Worm (Caenorhabditis elegans): ENCODE measurements around the gene Y61A9LA.12.

DNA sequence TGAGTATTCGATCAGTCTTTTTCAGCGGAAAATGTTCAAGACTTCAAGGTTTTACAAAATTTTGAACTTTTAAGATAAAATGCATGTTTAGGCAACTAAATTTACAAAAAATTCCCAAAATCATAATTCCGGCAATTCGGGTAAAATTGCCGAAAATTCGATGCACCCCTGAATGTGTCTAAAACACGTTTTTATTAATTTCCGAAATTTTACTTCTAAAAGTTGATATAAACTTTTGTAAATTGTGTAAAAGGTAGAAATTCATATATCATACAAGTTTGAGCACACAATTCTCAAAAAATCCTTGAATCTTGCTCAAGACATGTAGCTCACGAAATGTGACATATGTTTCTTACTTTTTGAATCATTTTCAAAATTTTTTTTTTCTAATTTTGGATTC, 28.6 kb upstream of the Y61A9LA.12 start:
- TF ChIP-seq irx-1 (tag; optimal IDR thresholded peaks at IDR 0.05) (no peak), lin-13 (GFP tag; optimal IDR thresholded peaks at IDR 0.05) (no peak), nhr-12 (tag; optimal IDR thresholded peaks at IDR 0.05) (no peak)
